Fruit fly (Drosophila melanogaster): ENCODE data around the gene CG13877.

CG13877 gene

dm6 chr3L:199754-200596 is 17.9 kb upstream of the CG13877 start, which contains the start of the genes rno and mri (continued):
- TF ChIP-seq jing (GFP tag; optimal IDR thresholded peaks at IDR 0.05) (no peak), CG11398 (GFP tag; optimal IDR thresholded peaks at IDR 0.05) (no peak), Sin3A (optimal IDR thresholded peaks at IDR 0.05) (no peak), Doc3 (GFP tag; IDR thresholded peaks at IDR 0.05; ENCODE audit: partially characterized antibody) (peak; percentile 91), CG17186 (GFP tag; optimal IDR thresholded peaks at IDR 0.05) (no peak), shn (GFP tag; optimal IDR thresholded peaks at IDR 0.05) (no peak), CG16863 (GFP tag; optimal IDR thresholded peaks at IDR 0.05) (no peak), CG17385 (GFP tag; optimal IDR thresholded peaks at IDR 0.05) (peak; percentile 46), pzg (GFP tag; optimal IDR thresholded peaks at IDR 0.05) (peak; percentile 35), TFAM (GFP tag; optimal IDR thresholded peaks at IDR 0.05) (no peak), hth (optimal IDR thresholded peaks at IDR 0.05) (no peak), CG2875 (GFP tag; optimal IDR thresholded peaks at IDR 0.05) (peak; percentile 4), CG14667 (GFP tag; IDR thresholded peaks at IDR 0.05) (peak; percentile 57), CG4360 (GFP tag; IDR thresholded peaks at IDR 0.05) (no peak), vvl (GFP tag; IDR thresholded peaks at IDR 0.05) (peak; percentile 81), CG4424 (GFP tag; optimal IDR thresholded peaks at IDR 0.05) (peak; percentile 60), CrebB (tag; optimal IDR thresholded peaks at IDR 0.05) (peak; percentile 13), CG11093 (GFP tag; IDR thresholded peaks at IDR 0.05) (peak; percentile 54; the same call in 1 of the 3 replicates), Lpt (GFP tag; optimal IDR thresholded peaks at IDR 0.05) (no peak), CG13624 (GFP tag; optimal IDR thresholded peaks at IDR 0.05) (no peak), CG17361 (GFP tag; IDR thresholded peaks at IDR 0.05) (peak; percentile 88), CG7271 (tag; optimal IDR thresholded peaks at IDR 0.05) (no peak), Eip74EF (GFP tag; optimal IDR thresholded peaks at IDR 0.05) (no peak), CG2129 (GFP tag; IDR thresholded peaks at IDR 0.05; ENCODE audit: partially characterized antibody) (peak; percentile 82), CG16815 (GFP tag; optimal IDR thresholded peaks at IDR 0.05) (peak; percentile 59), Dad (GFP tag; optimal IDR thresholded peaks at IDR 0.05) (no peak), unc-4 (GFP tag; IDR thresholded peaks at IDR 0.05; ENCODE audit: partially characterized antibody) (peak; percentile 87), CG13296 (GFP tag; optimal IDR thresholded peaks at IDR 0.05) (no peak), so (GFP tag; IDR thresholded peaks at IDR 0.05) (peak; percentile 52; the same call in 1 of the 3 replicates), CG6689 (GFP tag; IDR thresholded peaks at IDR 0.05) (peak; percentile 88), wek (GFP tag; optimal IDR thresholded peaks at IDR 0.05) (no peak), CoRest (tag; optimal IDR thresholded peaks at IDR 0.05) (peak; percentile 88), CG30431 (GFP tag; optimal IDR thresholded peaks at IDR 0.05) (peak; percentile 45), caup (GFP tag; optimal IDR thresholded peaks at IDR 0.05; ENCODE audit: severe bottlenecking) (peak; percentile 59), mld (GFP tag; IDR thresholded peaks at IDR 0.05; ENCODE audit: partially characterized antibody) (peak; percentile 80), CG4617 (GFP tag; optimal IDR thresholded peaks at IDR 0.05; ENCODE audit: borderline replicate concordance) (peak; percentile 58), CG6175 (GFP tag; IDR thresholded peaks at IDR 0.05) (no peak), CG10462 (GFP tag; optimal IDR thresholded peaks at IDR 0.05) (peak; percentile 50), CG12391 (tag; optimal IDR thresholded peaks at IDR 0.05) (peak; percentile 92), Meics (GFP tag; optimal IDR thresholded peaks at IDR 0.05) (peak; percentile 65), Xrp1 (GFP tag; IDR thresholded peaks at IDR 0.05) (peak; percentile 72), kay (GFP tag; optimal IDR thresholded peaks at IDR 0.05) (peak; percentile 33), Ada2b (GFP tag; IDR thresholded peaks at IDR 0.05) (peak; percentile 59; the same call in 1 of the 2 replicates)
